Worm (Caenorhabditis elegans) whole organism, mixed stage, embryonic: ENCODE data around the gene srd-43.

ENCODE experiments used
- bed-3 ChIP-seq: fragments of 200-800 bp; sonication (Bioruptor generic); optimal IDR thresholded peaks from 3 replicates; lab custom pipeline; 2018; ENCODE audit warnings: mild to moderate bottlenecking, missing genetic modification characterization, moderate library complexity, missing compliant biosample characterization
- blmp-1 ChIP-seq: fragments of 150-350 bp; optimal IDR thresholded peaks from 2 replicates; lab custom pipeline; 2014; ENCODE audit warnings: missing biosample characterization, missing genetic modification characterization
- ceh-43 ChIP-seq: fragments of 200-800 bp; sonication (Bioruptor generic); optimal IDR thresholded peaks from 2 replicates; lab custom pipeline; 2018; ENCODE audit warnings: mild to moderate bottlenecking, missing genetic modification characterization, moderate library complexity, missing compliant biosample characterization
- ceh-83 ChIP-seq: fragments of 200-800 bp; sonication (Bioruptor generic); optimal IDR thresholded peaks from 2 replicates; lab custom pipeline; 2018; ENCODE audit warnings: mild to moderate bottlenecking, missing genetic modification characterization, missing compliant biosample characterization
- ces-1 ChIP-seq: fragments of 150-350 bp; optimal IDR thresholded peaks from 2 replicates; lab custom pipeline; 2014; ENCODE audit warnings: missing biosample characterization, missing genetic modification reagents, missing genetic modification characterization
- cnd-1 ChIP-seq: fragments of 200-800 bp; sonication (Bioruptor generic); optimal IDR thresholded peaks from 2 replicates; lab custom pipeline; 2018; ENCODE audit warnings: mild to moderate bottlenecking, missing genetic modification characterization, missing compliant biosample characterization
- drap-1 ChIP-seq: fragments of 200-800 bp; sonication (Bioruptor generic); optimal IDR thresholded peaks from 3 replicates; lab custom pipeline; 2018; ENCODE audit warnings: mild to moderate bottlenecking, missing genetic modification characterization, missing compliant biosample characterization
- elt-1 ChIP-seq: sonication (generic microtip); optimal IDR thresholded peaks from 2 replicates; lab custom pipeline; 2017; ENCODE audit warnings: missing genetic modification characterization, mild to moderate bottlenecking, missing compliant biosample characterization, antibody characterized with exemption, moderate library complexity, borderline replicate concordance; ENCODE audit not compliant: insufficient read depth
- elt-3 ChIP-seq: fragments of 150-350 bp; optimal IDR thresholded peaks from 2 replicates; lab custom pipeline; 2014; ENCODE audit warnings: missing biosample characterization, missing genetic modification characterization
- flh-1 ChIP-seq: fragments of 200-800 bp; sonication (Bioruptor generic); optimal IDR thresholded peaks from 2 replicates; lab custom pipeline; 2018; ENCODE audit warnings: mild to moderate bottlenecking, missing genetic modification characterization, moderate library complexity, missing compliant biosample characterization
- ham-2 ChIP-seq: fragments of 200-800 bp; sonication (Bioruptor generic); optimal IDR thresholded peaks from 2 replicates; lab custom pipeline; 2018; ENCODE audit warnings: mild to moderate bottlenecking, missing genetic modification characterization, missing compliant biosample characterization
- hlh-1 ChIP-seq: fragments of 150-350 bp; optimal IDR thresholded peaks from 2 replicates; lab custom pipeline; 2014; ENCODE audit warnings: missing biosample characterization, missing genetic modification reagents, missing genetic modification characterization
- lin-13 ChIP-seq: fragments of 150-350 bp; optimal IDR thresholded peaks from 2 replicates; lab custom pipeline; 2014; ENCODE audit warnings: missing biosample characterization, missing genetic modification characterization
- lin-32 ChIP-seq: fragments of 200-800 bp; sonication (Bioruptor generic); optimal IDR thresholded peaks from 2 replicates; lab custom pipeline; 2018; ENCODE audit warnings: mild to moderate bottlenecking, missing genetic modification characterization, missing compliant biosample characterization
- lsy-2 ChIP-seq: fragments of 150-350 bp; optimal IDR thresholded peaks from 2 replicates; lab custom pipeline; 2014; ENCODE audit warnings: missing biosample characterization, missing genetic modification characterization
- mep-1 ChIP-seq: fragments of 150-350 bp; optimal IDR thresholded peaks from 2 replicates; lab custom pipeline; 2017; ENCODE audit warnings: missing biosample characterization, missing genetic modification reagents, missing genetic modification characterization, inconsistent platforms
- mls-2 ChIP-seq: sonication (generic microtip); optimal IDR thresholded peaks from 2 replicates; lab custom pipeline; 2016; ENCODE audit warnings: mild to moderate bottlenecking, missing genetic modification characterization, moderate library complexity, missing compliant biosample characterization
- nhr-12 ChIP-seq: fragments of 150-350 bp; optimal IDR thresholded peaks from 2 replicates; lab custom pipeline; 2014; ENCODE audit warnings: missing biosample characterization, missing genetic modification characterization
- nhr-2 ChIP-seq: fragments of 150-350 bp; optimal IDR thresholded peaks from 2 replicates; lab custom pipeline; 2014; ENCODE audit warnings: missing biosample characterization, missing genetic modification characterization
- nhr-237 ChIP-seq: fragments of 150-350 bp; optimal IDR thresholded peaks from 2 replicates; lab custom pipeline; 2014; ENCODE audit warnings: missing biosample characterization, missing genetic modification characterization
- nhr-76 ChIP-seq: sonication (generic microtip); optimal IDR thresholded peaks from 2 replicates; lab custom pipeline; 2017; ENCODE audit warnings: missing biosample characterization, missing genetic modification characterization
- pha-4 ChIP-seq: fragments of 150-350 bp; optimal IDR thresholded peaks from 2 replicates; lab custom pipeline; 2018; ENCODE audit warnings: missing biosample characterization, missing genetic modification reagents, missing genetic modification characterization
- sem-2 ChIP-seq: fragments of 200-800 bp; sonication (Bioruptor generic); optimal IDR thresholded peaks from 2 replicates; lab custom pipeline; 2018; ENCODE audit warnings: mild to moderate bottlenecking, missing genetic modification characterization, missing compliant biosample characterization
- snpc-4 ChIP-seq: fragments of 150-350 bp; optimal IDR thresholded peaks from 2 replicates; lab custom pipeline; 2014; ENCODE audit warnings: missing biosample characterization, missing genetic modification characterization
- sptf-1 ChIP-seq: sonication (generic microtip); optimal IDR thresholded peaks from 2 replicates; lab custom pipeline; 2017; ENCODE audit warnings: mild to moderate bottlenecking, missing genetic modification characterization, moderate library complexity, missing compliant biosample characterization
- tbx-8 ChIP-seq: fragments of 200-800 bp; sonication (Bioruptor generic); optimal IDR thresholded peaks from 2 replicates; lab custom pipeline; 2018; ENCODE audit warnings: mild to moderate bottlenecking, missing genetic modification characterization, moderate library complexity, missing compliant biosample characterization
- unc-120 ChIP-seq: sonication (generic microtip); optimal IDR thresholded peaks from 2 replicates; lab custom pipeline; 2017; ENCODE audit warnings: missing genetic modification characterization, missing compliant biosample characterization; ENCODE audit not compliant: poor library complexity, severe bottlenecking
- unc-39 ChIP-seq: fragments of 150-350 bp; optimal IDR thresholded peaks from 2 replicates; lab custom pipeline; 2014; ENCODE audit warnings: missing biosample characterization, missing genetic modification characterization
- unc-62 ChIP-seq: fragments of 150-350 bp; optimal IDR thresholded peaks from 2 replicates; lab custom pipeline; 2014; ENCODE audit warnings: missing biosample characterization, missing genetic modification reagents, missing genetic modification characterization
- zip-8 ChIP-seq: fragments of 150-350 bp; optimal IDR thresholded peaks from 2 replicates; lab custom pipeline; 2014; ENCODE audit warnings: missing biosample characterization, missing genetic modification characterization
- ztf-11 ChIP-seq: fragments of 150-350 bp; optimal IDR thresholded peaks from 2 replicates; lab custom pipeline; 2014; ENCODE audit warnings: missing biosample characterization, missing genetic modification characterization

Gene srd-43

ce11 chrX:13318316-13318715 is 12.7 kb upstream of the srd-43 start:
- TF ChIP-seq sem-2 (GFP tag; lab: Kevin White, UChicago): no peak
- TF ChIP-seq hlh-1 (tag; lab: Kevin White, UChicago): peak; percentile 16

ce11 chrX:13317532-13317931 is 11.9 kb upstream of the srd-43 start:
- TF ChIP-seq hlh-1 (tag; lab: Kevin White, UChicago): peak; percentile 80
- TF ChIP-seq lin-13 (tag; lab: Kevin White, UChicago): no peak

- TF ChIP-seq lin-13 (tag; lab: Kevin White, UChicago) (no peak), mls-2 (tag; lab: Kevin White, UChicago) (no peak), mep-1 (no peak), blmp-1 (tag; lab: Kevin White, UChicago) (no peak), snpc-4 (tag; lab: Kevin White, UChicago) (no peak), drap-1 (GFP tag; lab: Kevin White, UChicago) (no peak), zip-8 (no peak), pha-4 (tag; lab: Kevin White, UChicago) (no peak), ceh-83 (GFP tag; lab: Kevin White, UChicago) (no peak), unc-62 (GFP tag; lab: Kevin White, UChicago) (no peak), bed-3 (GFP tag; lab: Kevin White, UChicago) (no peak), cnd-1 (no peak), elt-3 (tag; lab: Kevin White, UChicago) (no peak), flh-1 (GFP tag; lab: Kevin White, UChicago) (no peak), ceh-43 (GFP tag; lab: Kevin White, UChicago) (no peak), lin-32 (GFP tag; lab: Kevin White, UChicago) (no peak), elt-1 (tag; lab: Kevin White, UChicago) (no peak), unc-39 (tag; lab: Kevin White, UChicago) (no peak), nhr-76 (tag; lab: Kevin White, UChicago) (no peak), nhr-2 (tag; lab: Kevin White, UChicago) (no peak)
These were observed 9.4 kb upstream of the srd-43 start for ce11 chrX:13315093-13315492.

ce11 chrX:13311641-13312423 is 6.2 kb upstream of the srd-43 start, which contains the start of gene F46G10.1:
F46G10.1 (minus strand) TSS chrX:13311755.
- TF ChIP-seq nhr-12 (tag; lab: Kevin White, UChicago): no peak
- no peak for TF ChIP-seq nhr-237 (tag; lab: Kevin White, UChicago)
- TF ChIP-seq nhr-2 (tag; lab: Kevin White, UChicago): no peak
- no peak for TF ChIP-seq unc-120 (tag; lab: Kevin White, UChicago)
- TF ChIP-seq ces-1 (GFP tag; lab: Kevin White, UChicago): no peak
- TF ChIP-seq elt-3 (tag; lab: Kevin White, UChicago): no peak
- TF ChIP-seq tbx-8 (GFP tag; lab: Kevin White, UChicago): no peak
- no peak for TF ChIP-seq bed-3 (GFP tag; lab: Kevin White, UChicago)
- TF ChIP-seq nhr-76 (tag; lab: Kevin White, UChicago): no peak
- no peak for TF ChIP-seq pha-4 (tag; lab: Kevin White, UChicago)
- TF ChIP-seq sptf-1 (tag; lab: Kevin White, UChicago): no peak
- no peak for TF ChIP-seq ham-2 (GFP tag; lab: Kevin White, UChicago)
- no peak for TF ChIP-seq sem-2 (GFP tag; lab: Kevin White, UChicago)

DNA sequence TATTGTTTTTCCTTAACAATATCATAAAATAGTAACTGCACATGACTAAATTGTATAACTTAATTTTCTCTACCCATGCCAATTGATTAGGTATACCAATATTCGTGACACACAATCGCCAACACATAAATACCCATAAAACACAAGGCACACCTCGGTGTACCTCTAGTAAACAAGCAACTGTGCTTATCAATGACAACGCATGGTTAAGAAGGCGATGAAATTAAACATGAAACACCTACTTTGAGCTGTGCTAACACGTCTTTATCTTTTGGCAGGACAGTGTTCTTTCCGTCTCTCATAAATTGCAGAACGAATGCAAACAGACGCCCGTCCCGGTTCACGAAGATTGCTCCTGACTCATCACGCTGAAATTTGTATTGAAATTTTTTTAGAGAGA is 5.1 kb upstream of the srd-43 start:
- TF ChIP-seq pha-4 (tag; lab: Kevin White, UChicago) (no peak), nhr-2 (tag; lab: Kevin White, UChicago) (no peak), mep-1 (no peak), hlh-1 (tag; lab: Kevin White, UChicago) (no peak), ztf-11 (tag; lab: Kevin White, UChicago) (no peak), flh-1 (GFP tag; lab: Kevin White, UChicago) (no peak), lsy-2 (tag; lab: Kevin White, UChicago) (no peak), lin-32 (GFP tag; lab: Kevin White, UChicago) (no peak), drap-1 (GFP tag; lab: Kevin White, UChicago) (no peak)
- TF ChIP-seq, all 35 proteins: peak for 0
